Worm (Caenorhabditis elegans): ENCODE data around the gene Y55B1AR.4.

Y55B1AR.4 gene

ce11 chrIII:598168-598567, 7.1 kb downstream of the Y55B1AR.4 start (continued):
- TF ChIP-seq snpc-4 (GFP tag; optimal IDR thresholded peaks at IDR 0.05) (no peak), snpc-4 (tag; optimal IDR thresholded peaks at IDR 0.05) (no peak), hmg-1.2 (GFP tag; IDR thresholded peaks at IDR 0.05) (peak; percentile 96), ekl-4 (GFP tag; IDR thresholded peaks at IDR 0.05) (no peak), tbp1 (GFP tag; optimal IDR thresholded peaks at IDR 0.05) (no peak), efl-1 (GFP tag; optimal IDR thresholded peaks at IDR 0.05) (peak; percentile 22), attf-6 (GFP tag; IDR thresholded peaks at IDR 0.05) (no peak), somi-1 (GFP tag; optimal IDR thresholded peaks at IDR 0.05) (no peak), dox-1 (GFP tag; IDR thresholded peaks at IDR 0.05) (no peak), mel-28 (tag; optimal IDR thresholded peaks at IDR 0.05; ENCODE audit: borderline replicate concordance) (no peak), nfya-2 (GFP tag; IDR thresholded peaks at IDR 0.05) (no peak), ceh-58 (GFP tag; IDR thresholded peaks at IDR 0.05) (no peak), Y56A3A.18 (GFP tag; IDR thresholded peaks at IDR 0.05) (no peak), sptf-2 (GFP tag; optimal IDR thresholded peaks at IDR 0.05) (no peak), snpc-1.1 (tag; optimal IDR thresholded peaks at IDR 0.05; ENCODE audit: insufficient read depth) (no peak), nhr-179 (tag; optimal IDR thresholded peaks at IDR 0.05) (no peak), nhr-90 (tag; optimal IDR thresholded peaks at IDR 0.05) (no peak), rpc-1 (optimal IDR thresholded peaks at IDR 0.05) (no peak), rpc-1 (tag; optimal IDR thresholded peaks at IDR 0.05) (no peak), egrh-3 (GFP tag; IDR thresholded peaks at IDR 0.05) (0 out of 2 replicates have a peak, but pooled peaks have one; percentile 14), ztf-25 (GFP tag; IDR thresholded peaks at IDR 0.05) (no peak), F57C9.4 (tag; optimal IDR thresholded peaks at IDR 0.05) (no peak), F23B12.7 (tag; optimal IDR thresholded peaks at IDR 0.05; ENCODE audit: insufficient read depth) (no peak), rec-8 (tag; optimal IDR thresholded peaks at IDR 0.05) (no peak), hrde-1 (tag; optimal IDR thresholded peaks at IDR 0.05; ENCODE audit: borderline replicate concordance) (no peak), F52B5.7 (tag; optimal IDR thresholded peaks at IDR 0.05) (no peak), unc-130 (GFP tag; optimal IDR thresholded peaks at IDR 0.05) (no peak), attf-5 (GFP tag; optimal IDR thresholded peaks at IDR 0.05) (peak; percentile 59), T07F8.4 (tag; optimal IDR thresholded peaks at IDR 0.05) (no peak), B0336.3 (GFP tag; IDR thresholded peaks at IDR 0.05) (no peak), F10E7.11 (tag; optimal IDR thresholded peaks at IDR 0.05) (no peak), lin-26 (GFP tag; IDR thresholded peaks at IDR 0.05) (no peak), dpl-1 (GFP tag; optimal IDR thresholded peaks at IDR 0.05) (no peak), nfyb-1 (GFP tag; IDR thresholded peaks at IDR 0.05) (no peak), tlf-1 (GFP tag; optimal IDR thresholded peaks at IDR 0.05) (no peak), athp-1 (tag; optimal IDR thresholded peaks at IDR 0.05) (no peak)

ce11 chrIII:595449-595848, 9.9 kb downstream of the Y55B1AR.4 start:
- TF ChIP-seq ztf-28 (GFP tag; IDR thresholded peaks at IDR 0.05) (0 out of 2 replicates have a peak, but pooled peaks have one; percentile 36), egrh-3 (GFP tag; IDR thresholded peaks at IDR 0.05) (peak; percentile 42; the same call in 1 of the 2 replicates), F23B12.7 (tag; optimal IDR thresholded peaks at IDR 0.05; ENCODE audit: insufficient read depth) (no peak), zfh-2 (GFP tag; conservative IDR thresholded peaks at IDR 0.05) (peak; percentile 70)

- TF ChIP-seq ceh-40 (GFP tag; IDR thresholded peaks at IDR 0.05) = no peak
- TF ChIP-seq Y56A3A.18 (GFP tag; IDR thresholded peaks at IDR 0.05) = no peak
- no peak for TF ChIP-seq egl-18 (GFP tag; IDR thresholded peaks at IDR 0.05)
- no peak for TF ChIP-seq rpc-1 (optimal IDR thresholded peaks at IDR 0.05)
- no peak for TF ChIP-seq rpc-1 (tag; optimal IDR thresholded peaks at IDR 0.05)
- no peak for TF ChIP-seq sdz-38 (tag; optimal IDR thresholded peaks at IDR 0.05)
- no peak for TF ChIP-seq F49E8.2 (tag; optimal IDR thresholded peaks at IDR 0.05; ENCODE audit: insufficient read depth)
- no peak for TF ChIP-seq dox-1 (GFP tag; IDR thresholded peaks at IDR 0.05)
- TF ChIP-seq snpc-4 (GFP tag; optimal IDR thresholded peaks at IDR 0.05) = no peak
- no peak for TF ChIP-seq snpc-4 (tag; optimal IDR thresholded peaks at IDR 0.05)
- no peak for TF ChIP-seq egrh-3 (GFP tag; IDR thresholded peaks at IDR 0.05)
Observed at ce11 chrIII:587009-587408, 18.3 kb downstream of the Y55B1AR.4 start, which contains the start of gene helq-1. helq-1 (minus strand) TSS chrIII:587109.
